Worm (Caenorhabditis elegans) whole organism, early embryonic: Measurements from ENCODE around the gene cht-5.

Source experiments
- B0310.2 ChIP-seq: sonication (generic microtip); optimal IDR thresholded peaks from 2 replicates; lab custom pipeline; 2016; ENCODE audit warnings: mild to moderate bottlenecking, missing genetic modification characterization, missing compliant biosample characterization
- ama-1 ChIP-seq: fragments of 150-350 bp; optimal IDR thresholded peaks from 2 replicates; lab custom pipeline; 2014
- ceh-36 ChIP-seq: sonication (generic microtip); optimal IDR thresholded peaks from 2 replicates; lab custom pipeline; 2016; ENCODE audit warnings: missing genetic modification characterization, inconsistent platforms, missing compliant biosample characterization
- hnd-1 ChIP-seq: sonication (generic microtip); optimal IDR thresholded peaks from 2 replicates; lab custom pipeline; 2016; ENCODE audit warnings: missing genetic modification characterization, missing compliant biosample characterization
- sea-1 ChIP-seq: fragments of 200-800 bp; sonication (Bioruptor generic); conservative IDR thresholded peaks from 2 replicates; pipeline ENCODE4 v1.3.6; 2022; ENCODE audit warnings: missing genetic modification characterization, missing compliant biosample characterization
- tbx-37 ChIP-seq: fragments of 200-800 bp; sonication (Bioruptor generic); conservative IDR thresholded peaks from 2 replicates; pipeline ENCODE4 v1.3.6; 2022; ENCODE audit warnings: missing genetic modification reagents, missing genetic modification characterization, missing compliant biosample characterization
- tra-4 ChIP-seq: sonication (generic microtip); optimal IDR thresholded peaks from 2 replicates; lab custom pipeline; 2017; ENCODE audit warnings: missing genetic modification characterization, missing compliant biosample characterization

DNA sequence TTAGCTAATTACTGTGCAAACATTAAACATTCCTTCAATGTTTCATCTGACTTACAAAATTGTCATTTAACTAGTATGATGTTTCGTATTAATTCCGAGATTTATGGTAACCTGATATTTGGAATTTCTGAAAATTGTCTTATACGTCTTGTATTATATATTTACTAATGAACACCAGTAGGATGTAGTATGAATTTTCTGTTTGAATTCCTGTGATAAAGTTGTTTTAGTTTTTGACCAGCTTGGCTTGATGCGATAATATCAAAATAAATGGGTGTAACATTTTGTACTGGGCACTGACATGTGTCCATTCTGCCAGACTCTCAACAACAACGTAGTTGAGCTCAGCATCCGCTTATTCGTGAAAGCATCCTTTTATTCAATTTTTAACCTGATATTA, 29.6 kb upstream of the cht-5 start, which contains the start of gene R04B5.6:
- no peak for TF ChIP-seq sea-1 (GFP tag; lab: Robert Waterston, UW)
- TF ChIP-seq B0310.2 (tag; lab: Kevin White, UChicago), result no peak
- no peak for TF ChIP-seq hnd-1 (tag; lab: Kevin White, UChicago)
- TF ChIP-seq ama-1 (lab: Kevin White, UChicago), result no peak
- no peak for TF ChIP-seq ceh-36 (tag; lab: Kevin White, UChicago)
- TF ChIP-seq tbx-37 (GFP tag; lab: Robert Waterston, UW), result no peak
- TF ChIP-seq tra-4 (tag; lab: Kevin White, UChicago), result no peak
